Worm (Caenorhabditis elegans): ENCODE measurements around the gene cyp-29A2.

cyp-29A2 gene

ce11 chrV:11252429-11252828, 35.0 kb downstream of the cyp-29A2 start, which contains the start of gene srsx-33:
Gene srsx-33, minus strand, starts transcription at chrV:11252529.
- TF ChIP-seq ceh-83 (GFP tag; optimal IDR thresholded peaks at IDR 0.05), result no peak
- TF ChIP-seq unc-120 (tag; optimal IDR thresholded peaks at IDR 0.05; ENCODE audit: poor library complexity, severe bottlenecking), result no peak
- no peak for TF ChIP-seq ceh-43 (GFP tag; optimal IDR thresholded peaks at IDR 0.05)
- TF ChIP-seq flh-1 (GFP tag; optimal IDR thresholded peaks at IDR 0.05), result no peak
- TF ChIP-seq zip-8 (tag; optimal IDR thresholded peaks at IDR 0.05), result no peak
- TF ChIP-seq mep-1 (tag; optimal IDR thresholded peaks at IDR 0.05), result no peak
- no peak for TF ChIP-seq ham-2 (GFP tag; optimal IDR thresholded peaks at IDR 0.05)
- TF ChIP-seq nhr-76 (tag; optimal IDR thresholded peaks at IDR 0.05), result no peak
- no peak for TF ChIP-seq nhr-2 (tag; optimal IDR thresholded peaks at IDR 0.05)
- TF ChIP-seq sptf-1 (tag; optimal IDR thresholded peaks at IDR 0.05), result no peak
- TF ChIP-seq M03D4.4 (tag; optimal IDR thresholded peaks at IDR 0.05), result no peak
- no peak for TF ChIP-seq snpc-4 (tag; optimal IDR thresholded peaks at IDR 0.05)
- no peak for TF ChIP-seq elt-3 (tag; optimal IDR thresholded peaks at IDR 0.05)
- TF ChIP-seq blmp-1 (tag; optimal IDR thresholded peaks at IDR 0.05), result no peak
- TF ChIP-seq nhr-28 (tag; optimal IDR thresholded peaks at IDR 0.05), result no peak
- no peak for TF ChIP-seq lsy-2 (tag; optimal IDR thresholded peaks at IDR 0.05)
- no peak for TF ChIP-seq bed-3 (GFP tag; optimal IDR thresholded peaks at IDR 0.05)
- TF ChIP-seq nhr-237 (tag; optimal IDR thresholded peaks at IDR 0.05), result no peak

ce11 chrV:11254980-11255379, 37.6 kb downstream of the cyp-29A2 start, which contains the start of gene srsx-31:
Gene srsx-31, minus strand, starts transcription at chrV:11255080.
- no peak for TF ChIP-seq elt-1 (tag; optimal IDR thresholded peaks at IDR 0.05; ENCODE audit: borderline replicate concordance, insufficient read depth)
- no peak for TF ChIP-seq nhr-28 (tag; optimal IDR thresholded peaks at IDR 0.05)
- TF ChIP-seq nhr-76 (tag; optimal IDR thresholded peaks at IDR 0.05), result no peak
- no peak for TF ChIP-seq drap-1 (GFP tag; optimal IDR thresholded peaks at IDR 0.05)
- TF ChIP-seq lin-32 (GFP tag; optimal IDR thresholded peaks at IDR 0.05), result no peak
- no peak for TF ChIP-seq nhr-2 (tag; optimal IDR thresholded peaks at IDR 0.05)
- no peak for TF ChIP-seq ham-2 (GFP tag; optimal IDR thresholded peaks at IDR 0.05)
- TF ChIP-seq unc-62 (GFP tag; optimal IDR thresholded peaks at IDR 0.05), result no peak

- TF ChIP-seq nhr-12 (tag; optimal IDR thresholded peaks at IDR 0.05) (no peak), M03D4.4 (tag; optimal IDR thresholded peaks at IDR 0.05) (no peak), mep-1 (tag; optimal IDR thresholded peaks at IDR 0.05) (no peak), ham-2 (GFP tag; optimal IDR thresholded peaks at IDR 0.05) (no peak), nhr-2 (tag; optimal IDR thresholded peaks at IDR 0.05) (no peak)
Measured at ce11 chrV:11258896-11259295, 41.5 kb downstream of the cyp-29A2 start, which contains the start of gene lgc-36. Gene lgc-36, minus strand, starts transcription at chrV:11258996.

ce11 chrV:11260622-11261021, 43.2 kb downstream of the cyp-29A2 start, which contains the start of gene F07B10.7:
Gene F07B10.7, minus strand, starts transcription at chrV:11260722.
- TF ChIP-seq drap-1 (GFP tag; optimal IDR thresholded peaks at IDR 0.05), result no peak
- no peak for TF ChIP-seq sem-2 (GFP tag; optimal IDR thresholded peaks at IDR 0.05)
- TF ChIP-seq ceh-43 (GFP tag; optimal IDR thresholded peaks at IDR 0.05), result no peak
- TF ChIP-seq ham-2 (GFP tag; optimal IDR thresholded peaks at IDR 0.05), result no peak
- TF ChIP-seq ceh-39 (tag; optimal IDR thresholded peaks at IDR 0.05), result no peak
- no peak for TF ChIP-seq nhr-237 (tag; optimal IDR thresholded peaks at IDR 0.05)
- TF ChIP-seq M03D4.4 (tag; optimal IDR thresholded peaks at IDR 0.05), result no peak
- TF ChIP-seq lsy-2 (tag; optimal IDR thresholded peaks at IDR 0.05), result no peak
- no peak for TF ChIP-seq mls-2 (tag; optimal IDR thresholded peaks at IDR 0.05)
- TF ChIP-seq ces-1 (GFP tag; optimal IDR thresholded peaks at IDR 0.05), result no peak
- no peak for TF ChIP-seq sptf-1 (tag; optimal IDR thresholded peaks at IDR 0.05)
- no peak for TF ChIP-seq lin-32 (GFP tag; optimal IDR thresholded peaks at IDR 0.05)
- TF ChIP-seq nhr-12 (tag; optimal IDR thresholded peaks at IDR 0.05), result no peak
- no peak for TF ChIP-seq unc-39 (tag; optimal IDR thresholded peaks at IDR 0.05)

ce11 chrV:11263025-11263424, 45.6 kb downstream of the cyp-29A2 start, which contains the start of gene F07B10.4:
Gene F07B10.4, minus strand, starts transcription at chrV:11263125.
- TF ChIP-seq lin-32 (GFP tag; optimal IDR thresholded peaks at IDR 0.05) (no peak), sem-2 (GFP tag; optimal IDR thresholded peaks at IDR 0.05) (no peak), ceh-83 (GFP tag; optimal IDR thresholded peaks at IDR 0.05) (no peak), flh-1 (GFP tag; optimal IDR thresholded peaks at IDR 0.05) (no peak), mls-2 (tag; optimal IDR thresholded peaks at IDR 0.05) (no peak), ces-1 (GFP tag; optimal IDR thresholded peaks at IDR 0.05) (no peak), nhr-28 (tag; optimal IDR thresholded peaks at IDR 0.05) (no peak), ztf-11 (tag; optimal IDR thresholded peaks at IDR 0.05) (no peak), tbx-8 (GFP tag; optimal IDR thresholded peaks at IDR 0.05) (no peak), nhr-76 (tag; optimal IDR thresholded peaks at IDR 0.05) (no peak), elt-1 (tag; optimal IDR thresholded peaks at IDR 0.05; ENCODE audit: borderline replicate concordance, insufficient read depth) (no peak), unc-39 (tag; optimal IDR thresholded peaks at IDR 0.05) (no peak), pha-4 (tag; optimal IDR thresholded peaks at IDR 0.05) (no peak), unc-62 (GFP tag; optimal IDR thresholded peaks at IDR 0.05) (no peak), nhr-2 (tag; optimal IDR thresholded peaks at IDR 0.05) (no peak), nhr-237 (tag; optimal IDR thresholded peaks at IDR 0.05) (no peak), snpc-4 (tag; optimal IDR thresholded peaks at IDR 0.05) (no peak), sptf-1 (tag; optimal IDR thresholded peaks at IDR 0.05) (no peak)

Measured in whole organism, mixed stage, embryonic.